Fruit fly (Drosophila melanogaster): ENCODE results near the gene CG45218.

DNA sequence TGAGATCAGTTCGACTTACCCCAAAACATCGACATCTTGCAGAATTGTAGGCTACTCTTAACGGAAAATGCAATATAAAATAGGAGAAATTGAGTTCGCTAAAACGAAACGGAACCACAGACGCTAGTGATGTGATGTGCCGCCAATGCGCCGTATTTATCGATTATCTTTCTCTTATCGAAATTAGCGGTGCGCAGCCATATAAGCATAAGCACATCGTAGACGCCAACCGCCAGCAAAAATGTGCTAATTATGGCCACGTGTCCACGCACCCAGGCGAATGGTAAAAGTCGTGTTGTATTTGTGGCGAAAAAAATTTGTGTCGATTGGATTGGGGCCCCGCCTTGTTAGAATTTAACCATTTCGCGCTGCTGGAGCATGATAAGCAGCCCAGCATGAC lies 42.4 kb upstream of the CG45218 start, which contains the start of the genes Fkbp39 and Cyfip:
- no peak for TF ChIP-seq CG32264 (GFP tag; optimal IDR thresholded peaks at IDR 0.05)
- no peak for TF ChIP-seq Hnf4 (GFP tag; optimal IDR thresholded peaks at IDR 0.05)
- TF ChIP-seq Abd-B (GFP tag; optimal IDR thresholded peaks at IDR 0.05): no peak
- no peak for TF ChIP-seq usp (GFP tag; optimal IDR thresholded peaks at IDR 0.05)
- TF ChIP-seq Hr78 (GFP tag; optimal IDR thresholded peaks at IDR 0.05): no peak
